Fruit fly (Drosophila melanogaster): ENCODE results near the gene CG10163.
A peak's percentile ranks its signal among the peaks of the same experiment; 100 is the strongest.

Gene CG10163

dm6 chr3L:6217806-6218205 lies 40.8 kb downstream of the CG10163 start, which contains the start of gene LanA (continued):
- TF ChIP-seq Rfx (GFP tag; IDR thresholded peaks at IDR 0.05): peak; percentile 30; the same call in 1 of the 2 replicates
- TF ChIP-seq Deaf1 (tag; optimal IDR thresholded peaks at IDR 0.05): peak; percentile 98
- no peak for TF ChIP-seq Mrtf (GFP tag; IDR thresholded peaks at IDR 0.05)
- no peak for TF ChIP-seq Dip3 (GFP tag; optimal IDR thresholded peaks at IDR 0.05)
- no peak for TF ChIP-seq Dip2 (GFP tag; IDR thresholded peaks at IDR 0.05)
- no peak for TF ChIP-seq Side (GFP tag; optimal IDR thresholded peaks at IDR 0.05)
- no peak for TF ChIP-seq vnd (GFP tag; IDR thresholded peaks at IDR 0.05; ENCODE audit: partially characterized antibody)
- peak; percentile 16; the same call in 1 of the 2 replicates for TF ChIP-seq CG17328 (GFP tag; IDR thresholded peaks at IDR 0.05)
- TF ChIP-seq CG1602 (GFP tag; optimal IDR thresholded peaks at IDR 0.05): no peak
- TF ChIP-seq ash1 (GFP tag; optimal IDR thresholded peaks at IDR 0.05): no peak
- TF ChIP-seq CG10321 (GFP tag; IDR thresholded peaks at IDR 0.05): no peak
- no peak for TF ChIP-seq dmrt99B (tag; optimal IDR thresholded peaks at IDR 0.05)
- no peak for TF ChIP-seq CG11504 (tag; optimal IDR thresholded peaks at IDR 0.05)
- TF ChIP-seq CG16863 (GFP tag; optimal IDR thresholded peaks at IDR 0.05): no peak
- TF ChIP-seq CG13287 (GFP tag; IDR thresholded peaks at IDR 0.05; ENCODE audit: partially characterized antibody): no peak; the same call in 1 of the 2 replicates
- TF ChIP-seq Hr51 (GFP tag; optimal IDR thresholded peaks at IDR 0.05): no peak
- no peak for TF ChIP-seq CG18476 (GFP tag; optimal IDR thresholded peaks at IDR 0.05)
- no peak for TF ChIP-seq CG3847 (GFP tag; IDR thresholded peaks at IDR 0.05)
- TF ChIP-seq CG17385 (GFP tag; optimal IDR thresholded peaks at IDR 0.05): no peak
- no peak for TF ChIP-seq CG8944 (GFP tag; optimal IDR thresholded peaks at IDR 0.05)
- no peak for TF ChIP-seq B-H2 (GFP tag; optimal IDR thresholded peaks at IDR 0.05)
- no peak for TF ChIP-seq CG14441 (GFP tag; IDR thresholded peaks at IDR 0.05)
- TF ChIP-seq CG1024 (GFP tag; IDR thresholded peaks at IDR 0.05): no peak
- no peak for TF ChIP-seq Hsf (GFP tag; optimal IDR thresholded peaks at IDR 0.05)
- peak; percentile 46; the same call in 1 of the 2 replicates for TF ChIP-seq sob (GFP tag; IDR thresholded peaks at IDR 0.05)
- no peak for TF ChIP-seq vfl (GFP tag; optimal IDR thresholded peaks at IDR 0.05)
- TF ChIP-seq CG15601 (tag; optimal IDR thresholded peaks at IDR 0.05): no peak
- TF ChIP-seq CG43689 (GFP tag; IDR thresholded peaks at IDR 0.05): no peak
- TF ChIP-seq CG11560 (tag; IDR thresholded peaks at IDR 0.05): no peak
- TF ChIP-seq CG2712 (tag; optimal IDR thresholded peaks at IDR 0.05): peak; percentile 20
- TF ChIP-seq jigr1 (GFP tag; IDR thresholded peaks at IDR 0.05): no peak
- no peak for TF ChIP-seq en (GFP tag; optimal IDR thresholded peaks at IDR 0.05)
- no peak for TF ChIP-seq CG10959 (GFP tag; IDR thresholded peaks at IDR 0.05)
- no peak for TF ChIP-seq oc (tag; optimal IDR thresholded peaks at IDR 0.05)
- TF ChIP-seq ci (GFP tag; IDR thresholded peaks at IDR 0.05): peak; percentile 49; the same call in 2 of the 3 replicates
- TF ChIP-seq nom (GFP tag; optimal IDR thresholded peaks at IDR 0.05): no peak
- no peak for TF ChIP-seq Fer1 (GFP tag; optimal IDR thresholded peaks at IDR 0.05)
- no peak for TF ChIP-seq trem (tag; optimal IDR thresholded peaks at IDR 0.05)
- TF ChIP-seq kay (GFP tag; optimal IDR thresholded peaks at IDR 0.05): no peak
- no peak for TF ChIP-seq CG13624 (GFP tag; optimal IDR thresholded peaks at IDR 0.05)
- no peak for TF ChIP-seq CG13775 (GFP tag; optimal IDR thresholded peaks at IDR 0.05)
- TF ChIP-seq Hand (GFP tag; optimal IDR thresholded peaks at IDR 0.05): no peak
- TF ChIP-seq ATbp (GFP tag; optimal IDR thresholded peaks at IDR 0.05): no peak
- TF ChIP-seq CG2116 (GFP tag; optimal IDR thresholded peaks at IDR 0.05): no peak
- no peak for TF ChIP-seq ttk (GFP tag; IDR thresholded peaks at IDR 0.05)
- TF ChIP-seq p53 (GFP tag; optimal IDR thresholded peaks at IDR 0.05): no peak
- TF ChIP-seq CG31365 (tag; optimal IDR thresholded peaks at IDR 0.05): no peak
- TF ChIP-seq dmrt11E (tag; optimal IDR thresholded peaks at IDR 0.05): no peak
- no peak for TF ChIP-seq yki (optimal IDR thresholded peaks at IDR 0.05)
- no peak for TF ChIP-seq D19B (GFP tag; optimal IDR thresholded peaks at IDR 0.05)
- no peak for TF ChIP-seq bigmax (GFP tag; optimal IDR thresholded peaks at IDR 0.05)
- no peak for TF ChIP-seq ro (GFP tag; IDR thresholded peaks at IDR 0.05)
